Fruit fly (Drosophila melanogaster) whole organism, prepupa: ENCODE results near the gene Or98a.

Source experiments
- Gug ChIP-seq: fragments of 200-800 bp; sonication (Bioruptor generic); IDR thresholded peaks from 2 replicates; pipeline ENCODE4 v1.3.6; 2022; ENCODE audit warnings: missing biosample characterization, missing genetic modification characterization

The Or98a gene

dm6 chr3R:27888110-27888509 is 42.4 kb downstream of the Or98a start (continued):
- no peak for TF ChIP-seq Gug (GFP tag; lab: Robert Waterston, UW)
